Worm (Caenorhabditis elegans): Measurements from ENCODE around the gene K08D9.4.

Gene K08D9.4

DNA sequence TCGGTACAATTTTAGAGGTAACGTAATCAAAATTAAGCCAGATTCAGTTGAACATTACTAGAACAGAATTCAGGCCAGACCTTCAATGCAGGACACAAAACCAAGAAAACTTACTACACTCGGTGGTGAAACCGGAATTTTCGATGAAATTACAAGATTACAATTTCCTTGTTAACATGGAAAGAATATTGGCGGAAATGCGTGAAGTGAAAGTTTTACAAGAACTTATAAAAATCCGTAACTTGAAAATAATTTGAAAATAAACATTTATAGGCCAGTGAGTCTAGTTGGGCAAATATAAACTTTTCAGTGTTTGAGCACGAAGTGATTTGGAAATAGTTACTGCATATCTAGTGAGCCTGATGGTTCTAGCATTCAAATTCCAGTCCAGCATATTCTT, 34.7 kb upstream of the K08D9.4 start, which contains the start of gene K08D9.6:
Gene K08D9.6, minus strand, starts transcription at position 101 of the 400 bp plus-strand sequence.
- TF ChIP-seq daf-19 (GFP tag; conservative IDR thresholded peaks at IDR 0.05) (no peak), hlh-11 (tag; optimal IDR thresholded peaks at IDR 0.05) (no peak), nhr-11 (tag; optimal IDR thresholded peaks at IDR 0.05) (no peak), saeg-2 (GFP tag; IDR thresholded peaks at IDR 0.05) (no peak), ceh-32 (tag; optimal IDR thresholded peaks at IDR 0.05; ENCODE audit: poor library complexity) (no peak), dmd-6 (GFP tag; IDR thresholded peaks at IDR 0.05) (no peak), lir-3 (tag; optimal IDR thresholded peaks at IDR 0.05) (no peak), R02D3.7 (tag; optimal IDR thresholded peaks at IDR 0.05) (no peak), mdl-1 (tag; optimal IDR thresholded peaks at IDR 0.05) (no peak), F49E8.2 (tag; optimal IDR thresholded peaks at IDR 0.05; ENCODE audit: borderline replicate concordance) (no peak), lin-13 (GFP tag; optimal IDR thresholded peaks at IDR 0.05) (no peak), Y48G9A.11 (GFP tag; IDR thresholded peaks at IDR 0.05) (no peak), ceh-62 (tag; optimal IDR thresholded peaks at IDR 0.05) (no peak), madf-9 (GFP tag; conservative IDR thresholded peaks at IDR 0.05) (no peak), spr-3 (GFP tag; optimal IDR thresholded peaks at IDR 0.05) (no peak), madf-5 (GFP tag; IDR thresholded peaks at IDR 0.05) (no peak), unc-130 (GFP tag; optimal IDR thresholded peaks at IDR 0.05) (no peak), F37D6.2 (tag; optimal IDR thresholded peaks at IDR 0.05) (no peak), sdz-12 (GFP tag; optimal IDR thresholded peaks at IDR 0.05) (no peak)

DNA sequence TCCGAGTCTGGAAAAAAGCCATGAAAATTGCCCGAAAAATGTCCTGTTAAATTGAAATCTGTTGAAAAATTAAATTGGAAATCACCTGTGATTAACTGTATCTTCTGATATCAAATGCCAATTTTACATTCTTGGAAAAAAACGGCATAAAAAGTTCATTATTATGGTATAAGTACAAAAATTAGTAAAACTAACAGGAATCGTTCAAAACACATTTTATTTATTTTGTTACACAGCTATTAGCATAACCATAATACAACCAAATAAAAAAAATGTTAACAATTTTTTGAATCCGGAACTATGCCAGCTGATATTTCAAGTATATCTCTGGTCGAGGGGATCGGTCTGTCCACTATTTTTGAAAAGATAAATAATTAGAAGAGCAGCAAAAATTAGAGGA, 30.4 kb upstream of the K08D9.4 start, which contains the start of gene K08D9.10:
Gene K08D9.10, plus strand, starts transcription at position 301 of the 400 bp plus-strand sequence.
- no peak for TF ChIP-seq ama-1 (optimal IDR thresholded peaks at IDR 0.05)
- no peak for TF ChIP-seq zfp-2 (tag; optimal IDR thresholded peaks at IDR 0.05)
- TF ChIP-seq zip-11 (GFP tag; IDR thresholded peaks at IDR 0.05): no peak
- TF ChIP-seq nhr-102 (tag; optimal IDR thresholded peaks at IDR 0.05): no peak
- TF ChIP-seq snpc-4 (tag; optimal IDR thresholded peaks at IDR 0.05): no peak
- no peak for TF ChIP-seq Y5F2A.4 (GFP tag; optimal IDR thresholded peaks at IDR 0.05)
- no peak for TF ChIP-seq ztf-7 (tag; optimal IDR thresholded peaks at IDR 0.05)
- no peak for TF ChIP-seq tag-97 (GFP tag; IDR thresholded peaks at IDR 0.05)

DNA sequence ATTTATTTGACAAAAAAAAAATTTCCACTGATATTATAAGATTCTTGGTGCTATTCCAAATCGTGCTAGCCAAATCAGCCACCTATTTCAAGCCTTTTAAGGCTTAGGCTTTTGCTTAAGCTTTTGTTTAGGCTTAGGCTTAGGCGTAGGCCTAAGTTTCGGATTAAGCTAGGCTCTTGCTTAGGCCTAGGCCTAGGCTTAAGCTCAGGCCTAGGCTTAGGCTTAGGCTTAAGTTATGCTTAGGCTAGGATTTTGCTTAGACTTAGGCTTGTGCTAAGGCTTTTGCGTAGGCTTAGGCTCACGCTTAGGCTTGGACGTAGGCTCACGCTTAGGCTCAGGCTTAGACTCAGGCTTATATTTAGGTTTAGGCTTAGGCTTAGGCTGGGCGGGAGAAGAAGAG, 29.9 kb upstream of the K08D9.4 start:
- TF ChIP-seq ceh-82 (tag; optimal IDR thresholded peaks at IDR 0.05): no peak
- TF ChIP-seq spr-1 (tag; optimal IDR thresholded peaks at IDR 0.05): no peak
- no peak for TF ChIP-seq snpc-1.2 (GFP tag; IDR thresholded peaks at IDR 0.05)
- TF ChIP-seq nhr-102 (tag; optimal IDR thresholded peaks at IDR 0.05): no peak
- no peak for TF ChIP-seq D1046.2 (GFP tag; IDR thresholded peaks at IDR 0.05)
- TF ChIP-seq nhr-111 (GFP tag; optimal IDR thresholded peaks at IDR 0.05): no peak
- no peak for TF ChIP-seq ces-1 (GFP tag; optimal IDR thresholded peaks at IDR 0.05)
- TF ChIP-seq nhr-48 (tag; optimal IDR thresholded peaks at IDR 0.05): no peak
- TF ChIP-seq fkh-10 (GFP tag; optimal IDR thresholded peaks at IDR 0.05): no peak
- TF ChIP-seq tag-97 (GFP tag; IDR thresholded peaks at IDR 0.05): no peak

DNA sequence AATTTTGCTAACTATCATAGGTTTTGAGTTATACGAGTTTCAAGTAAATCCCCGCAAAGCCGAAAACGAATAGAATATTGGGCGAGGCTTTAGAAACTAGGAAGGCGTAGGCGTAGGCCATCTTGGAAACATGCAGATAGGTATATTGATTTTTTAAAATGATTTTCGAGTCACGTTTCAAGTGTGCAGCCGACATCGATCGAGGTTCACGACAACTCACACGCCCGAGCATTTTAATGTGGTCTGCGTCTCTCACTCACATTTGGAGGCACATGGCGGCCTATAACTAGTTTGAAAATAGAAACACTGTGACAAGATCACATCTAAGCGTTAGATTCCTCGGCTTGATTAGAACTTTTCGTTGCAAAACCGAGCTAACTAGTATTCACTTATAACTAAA, 27.1 kb upstream of the K08D9.4 start, which contains the start of gene K08D9.2:
Gene K08D9.2, plus strand, starts transcription at position 301 of the 400 bp plus-strand sequence.
- TF ChIP-seq lin-13 (GFP tag; optimal IDR thresholded peaks at IDR 0.05): no peak
- TF ChIP-seq daf-16 (GFP tag; optimal IDR thresholded peaks at IDR 0.05): no peak
- TF ChIP-seq daf-16 (tag; optimal IDR thresholded peaks at IDR 0.05): no peak
- no peak for TF ChIP-seq Y75B8A.6 (GFP tag; IDR thresholded peaks at IDR 0.05)
- no peak for TF ChIP-seq ceh-28 (tag; optimal IDR thresholded peaks at IDR 0.05)
- TF ChIP-seq nhr-10 (tag; optimal IDR thresholded peaks at IDR 0.05): no peak
- no peak for TF ChIP-seq mes-2 (tag; optimal IDR thresholded peaks at IDR 0.05; ENCODE audit: poor library complexity, severe bottlenecking)
